Fruit fly (Drosophila melanogaster) whole organism, embryonic: ENCODE data around the gene CG10226.

Experiments used
- ATbp ChIP-seq: fragments of 200-800 bp; sonication (Bioruptor generic); optimal IDR thresholded peaks from 2 replicates; lab custom pipeline; 2017; ENCODE audit warnings: missing biosample characterization, mild to moderate bottlenecking, missing genetic modification characterization, missing genetic modification reagents
- B-H1 ChIP-seq: fragments of 200-800 bp; sonication (Bioruptor generic); IDR thresholded peaks from 3 replicates; pipeline ENCODE4 v1.3.6; 2022; ENCODE audit warnings: missing biosample characterization, missing genetic modification characterization
- BEAF-32 ChIP-seq: fragments of 200-800 bp; sonication (Bioruptor generic); optimal IDR thresholded peaks from 3 replicates; lab custom pipeline; 2017; ENCODE audit warnings: missing biosample characterization, missing genetic modification characterization, mild to moderate bottlenecking, moderate library complexity, missing genetic modification reagents
- CG10431 ChIP-seq: fragments of 200-800 bp; sonication (Bioruptor generic); optimal IDR thresholded peaks from 3 replicates; lab custom pipeline; 2018; ENCODE audit warnings: missing biosample characterization, mild to moderate bottlenecking, missing genetic modification characterization
- CG10654 ChIP-seq: fragments of 200-800 bp; sonication (Bioruptor generic); optimal IDR thresholded peaks from 2 replicates; lab custom pipeline; 2016; ENCODE audit warnings: missing biosample characterization, missing genetic modification characterization
- CG10959 ChIP-seq: fragments of 200-800 bp; sonication (Bioruptor generic); IDR thresholded peaks from 2 replicates; pipeline ENCODE4 v1.3.6; 2022; ENCODE audit warnings: missing biosample characterization, missing genetic modification characterization
- CG11504 ChIP-seq: fragments of 200-800 bp; sonication (Bioruptor generic); optimal IDR thresholded peaks from 3 replicates; lab custom pipeline; 2019; ENCODE audit warnings: missing biosample characterization, mild to moderate bottlenecking, missing genetic modification characterization, moderate library complexity
- CG12071 ChIP-seq: fragments of 200-800 bp; sonication (Bioruptor generic); optimal IDR thresholded peaks from 3 replicates; lab custom pipeline; 2018; ENCODE audit warnings: missing biosample characterization, mild to moderate bottlenecking, missing genetic modification characterization
- CG13123 ChIP-seq: fragments of 200-800 bp; sonication (Bioruptor generic); optimal IDR thresholded peaks from 2 replicates; lab custom pipeline; 2016; ENCODE audit warnings: missing biosample characterization, missing genetic modification characterization
- CG17361 ChIP-seq: fragments of 200-800 bp; sonication (Bioruptor generic); IDR thresholded peaks from 3 replicates; pipeline ENCODE4 v1.3.6; 2022; ENCODE audit warnings: missing biosample characterization, missing genetic modification characterization
- CG17568 ChIP-seq: fragments of 200-800 bp; sonication (Bioruptor generic); optimal IDR thresholded peaks from 2 replicates; lab custom pipeline; 2018; ENCODE audit warnings: missing biosample characterization, mild to moderate bottlenecking, missing genetic modification characterization, moderate library complexity
- CG2199 ChIP-seq: fragments of 200-800 bp; sonication (Bioruptor generic); IDR thresholded peaks from 3 replicates; pipeline ENCODE4 v1.3.6; 2022; ENCODE audit warnings: missing biosample characterization, missing genetic modification characterization
- CG2202 ChIP-seq: fragments of 200-800 bp; sonication (Bioruptor generic); optimal IDR thresholded peaks from 2 replicates; lab custom pipeline; 2018; ENCODE audit warnings: missing biosample characterization, mild to moderate bottlenecking, missing genetic modification characterization
- CG5245 ChIP-seq: fragments of 200-800 bp; sonication (Bioruptor generic); optimal IDR thresholded peaks from 3 replicates; lab custom pipeline; 2016; ENCODE audit warnings: missing biosample characterization, missing genetic modification characterization
- CG8290 ChIP-seq, 3 experiments: fragments of 200-800 bp; sonication (Bioruptor generic); optimal IDR thresholded peaks; 2 replicates each; lab custom pipeline; 2016 to 2019; ENCODE audit warnings: missing biosample characterization in 3 of 3, missing genetic modification characterization in 3 of 3, mild to moderate bottlenecking in 2 of 3, moderate library complexity in 1 of 3
- D19A ChIP-seq: fragments of 200-800 bp; optimal IDR thresholded peaks from 3 replicates; lab custom pipeline; 2019; ENCODE audit warnings: missing biosample characterization, mild to moderate bottlenecking, missing genetic modification characterization, moderate library complexity
- E2f2 ChIP-seq: fragments of 200-800 bp; sonication (Bioruptor generic); IDR thresholded peaks from 2 replicates; pipeline ENCODE4 v1.3.6; 2022; ENCODE audit warnings: missing biosample characterization, missing genetic modification characterization
- Fer2 ChIP-seq: fragments of 200-800 bp; sonication (Bioruptor generic); optimal IDR thresholded peaks from 2 replicates; lab custom pipeline; 2018; ENCODE audit warnings: missing biosample characterization, mild to moderate bottlenecking, missing genetic modification characterization, moderate library complexity
- HLH54F ChIP-seq: fragments of 200-800 bp; sonication (Bioruptor generic); optimal IDR thresholded peaks from 3 replicates; lab custom pipeline; 2016; ENCODE audit warnings: missing biosample characterization, missing genetic modification characterization
- Hand ChIP-seq: fragments of 200-800 bp; sonication (Bioruptor generic); optimal IDR thresholded peaks from 2 replicates; lab custom pipeline; 2017; ENCODE audit warnings: mild to moderate bottlenecking, missing biosample characterization, missing genetic modification reagents, missing genetic modification characterization
- Lhr ChIP-seq: fragments of 200-800 bp; sonication (Bioruptor generic); optimal IDR thresholded peaks from 3 replicates; lab custom pipeline; 2017; ENCODE audit warnings: mild to moderate bottlenecking, missing biosample characterization, missing genetic modification reagents, missing genetic modification characterization
- Lpt ChIP-seq: fragments of >200 bp; optimal IDR thresholded peaks from 2 replicates; lab custom pipeline; 2018; ENCODE audit warnings: missing biosample characterization, missing genetic modification characterization
- Mad ChIP-seq: fragments of 200-800 bp; sonication (Bioruptor generic); optimal IDR thresholded peaks from 2 replicates; lab custom pipeline; 2016; ENCODE audit warnings: missing biosample characterization, missing genetic modification characterization
- Side ChIP-seq: fragments of 200-800 bp; sonication (Bioruptor generic); optimal IDR thresholded peaks from 2 replicates; lab custom pipeline; 2016; ENCODE audit warnings: missing biosample characterization, missing genetic modification characterization
- Sin3A ChIP-seq: fragments of >200 bp; optimal IDR thresholded peaks from 2 replicates; lab custom pipeline; 2018
- Vsx1 ChIP-seq: fragments of 200-800 bp; sonication (Bioruptor generic); optimal IDR thresholded peaks from 2 replicates; lab custom pipeline; 2017; ENCODE audit warnings: missing biosample characterization, mild to moderate bottlenecking, missing genetic modification characterization, missing genetic modification reagents
- bcd ChIP-seq: fragments of 200-800 bp; sonication (Bioruptor generic); optimal IDR thresholded peaks from 2 replicates; lab custom pipeline; 2017; ENCODE audit warnings: missing biosample characterization, mild to moderate bottlenecking, missing genetic modification characterization
- btn ChIP-seq: fragments of 200-800 bp; sonication (Bioruptor generic); optimal IDR thresholded peaks from 2 replicates; lab custom pipeline; 2016; ENCODE audit warnings: missing biosample characterization, missing genetic modification characterization
- cas ChIP-seq: fragments of 200-800 bp; sonication (Bioruptor generic); IDR thresholded peaks from 2 replicates; pipeline ENCODE4 v1.3.6; 2022; ENCODE audit warnings: missing biosample characterization, missing genetic modification characterization
- chif ChIP-seq, 2 experiments: fragments of 200-800 bp; sonication (Bioruptor generic); optimal IDR thresholded peaks; 3 replicates each; lab custom pipeline; 2016; ENCODE audit warnings: missing biosample characterization in 2 of 2, missing genetic modification characterization in 2 of 2
- chn ChIP-seq: fragments of 200-800 bp; sonication (Bioruptor generic); optimal IDR thresholded peaks from 2 replicates; lab custom pipeline; 2016; ENCODE audit warnings: missing biosample characterization, missing genetic modification characterization
- croc ChIP-seq: fragments of 200-800 bp; sonication (Bioruptor generic); conservative IDR thresholded peaks from 3 replicates; pipeline ENCODE4 v1.3.6; 2022; ENCODE audit warnings: missing biosample characterization, missing genetic modification characterization
- dan ChIP-seq: fragments of 200-800 bp; sonication (Bioruptor generic); IDR thresholded peaks from 2 replicates; pipeline ENCODE4 v1.3.6; 2022; ENCODE audit warnings: missing biosample characterization, missing genetic modification characterization
- dmrt11E ChIP-seq: fragments of 200-800 bp; sonication (Bioruptor generic); optimal IDR thresholded peaks from 3 replicates; lab custom pipeline; 2018; ENCODE audit warnings: missing biosample characterization, mild to moderate bottlenecking, missing genetic modification characterization, moderate library complexity
- emc ChIP-seq: fragments of 200-800 bp; sonication (Bioruptor generic); optimal IDR thresholded peaks from 2 replicates; lab custom pipeline; 2016; ENCODE audit warnings: missing biosample characterization, missing genetic modification characterization
- fu2 ChIP-seq: fragments of 200-800 bp; sonication (Bioruptor generic); optimal IDR thresholded peaks from 2 replicates; lab custom pipeline; 2016; ENCODE audit warnings: missing biosample characterization, missing genetic modification characterization
- gcm ChIP-seq: fragments of 200-800 bp; sonication (Bioruptor generic); optimal IDR thresholded peaks from 2 replicates; lab custom pipeline; 2019; ENCODE audit warnings: missing biosample characterization, mild to moderate bottlenecking, missing genetic modification characterization, moderate library complexity
- h ChIP-seq: fragments of >200 bp; optimal IDR thresholded peaks from 2 replicates; lab custom pipeline; 2017
- her ChIP-seq: fragments of 200-800 bp; sonication (Bioruptor generic); optimal IDR thresholded peaks from 2 replicates; lab custom pipeline; 2016; ENCODE audit warnings: missing biosample characterization, missing genetic modification characterization
- hth ChIP-seq: fragments of >200 bp; optimal IDR thresholded peaks from 2 replicates; lab custom pipeline; 2017; ENCODE audit warnings: inconsistent platforms
- ind ChIP-seq: fragments of 200-800 bp; sonication (Bioruptor generic); optimal IDR thresholded peaks from 3 replicates; lab custom pipeline; 2016; ENCODE audit warnings: missing biosample characterization, missing genetic modification characterization
- ken ChIP-seq: fragments of 200-800 bp; sonication (Bioruptor generic); IDR thresholded peaks from 3 replicates; pipeline ENCODE4 v1.3.6; 2022; ENCODE audit warnings: missing biosample characterization, missing genetic modification characterization
- lbe ChIP-seq: fragments of 200-800 bp; sonication (Bioruptor generic); optimal IDR thresholded peaks from 2 replicates; lab custom pipeline; 2016; ENCODE audit warnings: missing biosample characterization, mild to moderate bottlenecking, missing genetic modification characterization
- lov ChIP-seq, 2 experiments: fragments of 200-800 bp in 1 of 2; fragments of >200 bp in 1 of 2; sonication (Bioruptor generic) in 1 of 2; IDR thresholded peaks in 1 of 2; optimal IDR thresholded peaks in 1 of 2; 2 replicates in 1 of 2; 3 replicates in 1 of 2; pipeline versions ENCODE4 v1.3.6 to Lab custom; 2017 to 2022; ENCODE audit warnings: missing biosample characterization in 1 of 2, missing genetic modification characterization in 1 of 2
- maf-S ChIP-seq: fragments of 200-800 bp; sonication (Bioruptor generic); optimal IDR thresholded peaks from 2 replicates; lab custom pipeline; 2016; ENCODE audit warnings: missing biosample characterization, missing genetic modification characterization
- mam ChIP-seq: fragments of 200-800 bp; sonication (Bioruptor generic); optimal IDR thresholded peaks from 3 replicates; lab custom pipeline; 2016; ENCODE audit warnings: missing biosample characterization, missing genetic modification characterization
- psq ChIP-seq: fragments of 200-800 bp; sonication (Bioruptor generic); optimal IDR thresholded peaks from 2 replicates; lab custom pipeline; 2017; ENCODE audit warnings: missing biosample characterization, missing genetic modification characterization
- ro ChIP-seq: fragments of 200-800 bp; sonication (Bioruptor generic); IDR thresholded peaks from 2 replicates; pipeline ENCODE4 v1.3.6; 2022; ENCODE audit warnings: missing biosample characterization, missing genetic modification characterization
- stwl ChIP-seq: fragments of 200-800 bp; sonication (Bioruptor generic); optimal IDR thresholded peaks from 3 replicates; lab custom pipeline; 2018; ENCODE audit warnings: missing biosample characterization, mild to moderate bottlenecking, missing genetic modification characterization, moderate library complexity
- z ChIP-seq: fragments of 200-800 bp; sonication (Bioruptor generic); IDR thresholded peaks from 3 replicates; pipeline ENCODE4 v1.3.6; 2022; ENCODE audit warnings: missing biosample characterization, missing genetic modification characterization

CG10226 gene

dm6 chr3L:6256408-6257188 lies 16.7 kb upstream of the CG10226 start, which contains the start of gene Best2 (continued):
- TF ChIP-seq fu2 (GFP tag; lab: Kevin White, UChicago) (peak; percentile 62), Fer2 (tag; lab: Kevin White, UChicago) (peak; percentile 79), Hand (GFP tag; lab: Kevin White, UChicago) (peak; percentile 73), CG8290 (GFP tag; optimal IDR thresholded peaks at IDR 0.05; lab: Kevin White, UChicago) (peak; percentile 41), CG8290 (tag; optimal IDR thresholded peaks at IDR 0.05; lab: Kevin White, UChicago) (peak in 1 of 2 experiments; percentile 4), CG10654 (peak; percentile 56), CG17361 (peak; percentile 93), Vsx1 (peak; percentile 31), Lhr (GFP tag; lab: Kevin White, UChicago) (peak; percentile 23), emc (GFP tag; lab: Kevin White, UChicago) (peak; percentile 43), E2f2 (GFP tag; lab: Robert Waterston, UW) (peak; percentile 76), D19A (tag; lab: Kevin White, UChicago) (peak; percentile 82), ind (peak; percentile 85), her (GFP tag; lab: Kevin White, UChicago) (peak; percentile 29), CG13123 (GFP tag; lab: Kevin White, UChicago) (peak; percentile 10), Side (GFP tag; lab: Kevin White, UChicago) (no peak), CG10959 (GFP tag; lab: Robert Waterston, UW) (peak; percentile 41; the same call in 1 of the 2 replicates), CG11504 (tag; lab: Kevin White, UChicago) (peak; percentile 90), CG5245 (GFP tag; lab: Kevin White, UChicago) (peak; percentile 31), chif (GFP tag; optimal IDR thresholded peaks at IDR 0.05; lab: Kevin White, UChicago) (peak; percentile 43 to 75), bcd (GFP tag; lab: Kevin White, UChicago) (peak; percentile 87), hth (lab: Kevin White, UChicago) (no peak), h (lab: Kevin White, UChicago) (no peak), lov (optimal IDR thresholded peaks at IDR 0.05; lab: Kevin White, UChicago) (no peak), lov (GFP tag; IDR thresholded peaks at IDR 0.05; lab: Robert Waterston, UW) (0 out of 3 replicates have a peak, but pooled peaks have one; percentile 60), Sin3A (lab: Kevin White, UChicago) (no peak), CG2199 (GFP tag; lab: Robert Waterston, UW) (no peak), dmrt11E (tag; lab: Kevin White, UChicago) (peak; percentile 79), psq (GFP tag; lab: Kevin White, UChicago) (no peak), chn (peak; percentile 69), dan (GFP tag; lab: Robert Waterston, UW) (peak; percentile 61; the same call in 1 of the 2 replicates), z (GFP tag; lab: Robert Waterston, UW) (no peak; the same call in 2 of the 3 replicates), btn (GFP tag; lab: Kevin White, UChicago) (peak; percentile 45), ATbp (GFP tag; lab: Kevin White, UChicago) (peak; percentile 79), CG10431 (peak; percentile 66), BEAF-32 (no peak), gcm (peak; percentile 72), lbe (peak; percentile 89), maf-S (GFP tag; lab: Kevin White, UChicago) (peak; percentile 65), mam (GFP tag; lab: Kevin White, UChicago) (peak; percentile 79), B-H1 (GFP tag; lab: Robert Waterston, UW) (peak; percentile 90), CG2202 (tag; lab: Kevin White, UChicago) (peak; percentile 50), stwl (tag; lab: Kevin White, UChicago) (no peak), Mad (GFP tag; lab: Kevin White, UChicago) (peak; percentile 52), Lpt (no peak), cas (GFP tag; lab: Robert Waterston, UW) (peak; percentile 75), HLH54F (GFP tag; lab: Kevin White, UChicago) (peak; percentile 65), croc (GFP tag; lab: Robert Waterston, UW) (peak; percentile 92), ken (GFP tag; lab: Robert Waterston, UW) (peak; percentile 84), CG17568 (peak; percentile 72), CG12071 (no peak), ro (GFP tag; lab: Robert Waterston, UW) (peak; percentile 78)
